Worm (Caenorhabditis elegans) whole organism, L4/young adult: ENCODE data around the gene str-209.

Source experiments
- dao-5 ChIP-seq: sonication (generic microtip); optimal IDR thresholded peaks from 2 replicates; lab custom pipeline; 2016; ENCODE audit warnings: missing genotype, missing genetic modification characterization, moderate library complexity, missing compliant biosample characterization
- him-1 ChIP-seq: sonication (generic microtip); optimal IDR thresholded peaks from 2 replicates; lab custom pipeline; 2016; ENCODE audit warnings: missing genotype, missing genetic modification reagents, missing genetic modification characterization, missing compliant biosample characterization

DNA sequence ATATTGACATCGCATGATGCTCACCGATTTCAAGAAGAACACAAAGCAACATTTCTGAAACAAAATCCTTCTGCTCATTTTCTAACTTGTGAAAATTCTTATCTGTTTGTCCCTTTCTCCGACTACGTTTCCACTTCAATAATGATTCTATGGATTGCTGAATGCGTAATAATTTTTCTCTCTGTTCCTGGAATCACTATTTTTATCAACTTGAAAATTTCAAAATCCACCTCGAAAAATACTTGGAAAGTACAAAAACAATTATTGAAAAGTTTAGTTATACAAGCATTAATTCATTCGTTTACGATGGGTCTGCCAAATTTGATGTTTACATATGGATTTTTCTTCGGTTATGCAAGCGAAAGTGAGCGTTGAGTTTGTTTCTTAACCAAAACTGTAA, 26.7 kb upstream of the str-209 start, which contains the start of gene srh-22:
- no peak for TF ChIP-seq him-1
- TF ChIP-seq dao-5 (tag; lab: Kevin White, UChicago), result no peak
